Worm (Caenorhabditis elegans): ENCODE results near the gene emb-1.

- TF ChIP-seq tbx-11 (GFP tag; IDR thresholded peaks at IDR 0.05) (no peak), pes-1 (GFP tag; IDR thresholded peaks at IDR 0.05) (no peak), F13C5.2 (tag; optimal IDR thresholded peaks at IDR 0.05) (no peak), ama-1 (optimal IDR thresholded peaks at IDR 0.05) (no peak), flt-1 (GFP tag; IDR thresholded peaks at IDR 0.05) (no peak), B0310.2 (tag; optimal IDR thresholded peaks at IDR 0.05) (no peak), hmbx-1 (tag; optimal IDR thresholded peaks at IDR 0.05) (no peak), aly-1 (tag; optimal IDR thresholded peaks at IDR 0.05) (no peak), ets-7 (tag; optimal IDR thresholded peaks at IDR 0.05) (no peak), ceh-13 (GFP tag; optimal IDR thresholded peaks at IDR 0.05) (no peak), ceh-36 (tag; optimal IDR thresholded peaks at IDR 0.05) (no peak), tbx-37 (GFP tag; conservative IDR thresholded peaks at IDR 0.05) (no peak)
Observed at ce11 chrIII:5179166-5179565, 5.9 kb downstream of the emb-1 start.
